Worm (Caenorhabditis elegans) whole organism, L4 larva: ENCODE data around the gene T27D12.1.

ENCODE experiments used
- F44E2.7 ChIP-seq: fragments of 200-800 bp; sonication (Bioruptor generic); IDR thresholded peaks from 2 replicates; pipeline ENCODE4 v2.1.2; 2022; ENCODE audit warnings: missing genetic modification characterization, missing compliant biosample characterization
- Y75B8A.6 ChIP-seq: fragments of 200-800 bp; sonication (Bioruptor generic); IDR thresholded peaks from 2 replicates; pipeline ENCODE4 v1.3.6; 2022; ENCODE audit warnings: missing genetic modification reagents, missing genetic modification characterization, missing compliant biosample characterization
- ZK546.5 ChIP-seq, 2 experiments: sonication (generic microtip); optimal IDR thresholded peaks; 2 replicates each; lab custom pipeline; 2017; ENCODE audit warnings: missing biosample characterization in 2 of 2, missing genetic modification characterization in 2 of 2
- arid-1 ChIP-seq: fragments of 200-800 bp; sonication (Bioruptor generic); conservative IDR thresholded peaks from 2 replicates; pipeline ENCODE4 v1.3.6; 2022; ENCODE audit warnings: missing genetic modification reagents, missing genetic modification characterization, missing compliant biosample characterization
- attf-4 ChIP-seq: sonication (generic microtip); optimal IDR thresholded peaks from 3 replicates; lab custom pipeline; 2017; ENCODE audit warnings: missing biosample characterization, missing genetic modification characterization
- ceh-20 ChIP-seq: fragments of 200-800 bp; sonication (Bioruptor generic); IDR thresholded peaks from 2 replicates; pipeline ENCODE4 v1.3.6; 2022; ENCODE audit warnings: missing genetic modification reagents, missing genetic modification characterization, missing compliant biosample characterization
- daf-8 ChIP-seq: fragments of 200-800 bp; sonication (Bioruptor generic); IDR thresholded peaks from 2 replicates; pipeline ENCODE4 v1.3.6; 2022; ENCODE audit warnings: missing genetic modification characterization, missing compliant biosample characterization
- duxl-1 ChIP-seq: sonication (generic microtip); optimal IDR thresholded peaks from 2 replicates; lab custom pipeline; 2016; ENCODE audit warnings: mild to moderate bottlenecking, missing genetic modification characterization, moderate library complexity, missing compliant biosample characterization; ENCODE audit not compliant: poor library complexity
- hif-1 ChIP-seq, 2 experiments: sonication (generic microtip); optimal IDR thresholded peaks; 2 replicates each; lab custom pipeline; 2016 to 2017; ENCODE audit warnings: missing compliant biosample characterization in 2 of 2, missing genetic modification characterization in 2 of 2, missing genetic modification reagents in 2 of 2, missing genotype in 2 of 2, mild to moderate bottlenecking in 1 of 2
- lim-7 ChIP-seq: fragments of 200-800 bp; sonication (Bioruptor generic); IDR thresholded peaks from 2 replicates; pipeline ENCODE4 v1.3.6; 2022; ENCODE audit warnings: missing genetic modification characterization, missing compliant biosample characterization
- mdt-29 ChIP-seq: fragments of 200-800 bp; sonication (Bioruptor generic); IDR thresholded peaks from 2 replicates; pipeline ENCODE4 v1.3.6; 2022; ENCODE audit warnings: missing genetic modification reagents, missing genetic modification characterization, missing compliant biosample characterization
- mep-1 ChIP-seq: fragments of 150-350 bp; sonication (generic microtip); optimal IDR thresholded peaks from 3 replicates; lab custom pipeline; 2014; ENCODE audit warnings: missing biosample characterization, missing genetic modification characterization
- nhr-102 ChIP-seq: sonication (generic microtip); optimal IDR thresholded peaks from 2 replicates; lab custom pipeline; 2016; ENCODE audit warnings: mild to moderate bottlenecking, missing genetic modification characterization, moderate library complexity, missing compliant biosample characterization
- nhr-77 ChIP-seq: fragments of 150-350 bp; optimal IDR thresholded peaks from 2 replicates; lab custom pipeline; 2014; ENCODE audit warnings: missing biosample characterization, missing genetic modification characterization

The T27D12.1 gene

DNA sequence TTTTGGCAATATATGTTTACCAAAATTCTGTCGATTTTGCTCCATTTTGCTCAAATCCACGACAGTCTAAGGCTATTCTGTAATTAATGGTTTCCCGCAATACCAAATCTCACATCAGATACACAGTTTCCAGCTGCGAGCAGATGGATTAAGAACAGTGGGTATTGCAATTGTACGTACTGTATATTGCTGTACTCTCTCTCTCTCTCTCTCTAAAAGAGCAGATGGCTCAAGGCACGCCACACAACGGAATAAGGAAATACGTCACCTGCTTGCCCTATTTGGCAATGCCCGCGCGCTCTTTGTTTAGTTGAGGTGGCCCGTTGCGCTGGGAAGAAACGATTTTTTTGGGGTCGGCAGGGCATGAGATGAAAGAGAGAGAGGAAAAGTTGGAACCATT, 48.2 kb downstream of the T27D12.1 start:
- TF ChIP-seq ceh-20 (no peak), ZK546.5 (tag; optimal IDR thresholded peaks at IDR 0.05; lab: Kevin White, UChicago) (no peak), mdt-29 (no peak), arid-1 (no peak), nhr-77 (no peak), Y75B8A.6 (GFP tag; lab: Robert Waterston, UW) (no peak), nhr-102 (tag; lab: Kevin White, UChicago) (no peak), lim-7 (GFP tag; lab: Robert Waterston, UW) (no peak), attf-4 (tag; lab: Kevin White, UChicago) (no peak), daf-8 (GFP tag; lab: Robert Waterston, UW) (no peak), duxl-1 (tag; lab: Kevin White, UChicago) (no peak)

DNA sequence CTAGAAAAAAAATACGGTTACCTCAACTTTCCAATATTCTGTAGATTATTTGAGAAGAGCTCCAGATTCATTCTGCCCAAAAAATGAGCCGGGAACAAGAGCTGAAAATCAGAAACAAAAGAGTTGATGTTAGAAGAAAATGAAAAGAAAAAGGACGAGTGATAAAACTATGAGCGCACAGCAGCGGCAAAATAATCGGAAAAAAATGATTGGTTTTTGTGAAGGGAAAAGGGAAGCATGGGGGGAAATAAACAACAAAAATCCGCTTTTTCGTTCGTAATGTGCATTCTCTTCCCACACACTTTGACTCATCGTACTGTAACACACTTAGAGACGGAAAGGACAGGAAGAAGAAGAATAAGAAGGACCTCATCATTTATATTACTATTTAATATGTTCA, 50.9 kb downstream of the T27D12.1 start, which contains the start of gene ZK930.2:
ZK930.2 (minus strand) TSS at position 101 of the 400 bp plus-strand sequence.
- no peak for TF ChIP-seq F44E2.7 (GFP tag; lab: Robert Waterston, UW)
- no peak for TF ChIP-seq mep-1 (tag; lab: Kevin White, UChicago)
- TF ChIP-seq hif-1 (tag; optimal IDR thresholded peaks at IDR 0.05; lab: Kevin White, UChicago) = no peak
